Fruit fly (Drosophila melanogaster) ovary, adult (tissue): ENCODE data around the gene Rb97D.

Experiments used
- CG17801 ChIP-seq: fragments of 200-800 bp; optimal IDR thresholded peaks from 2 replicates; lab custom pipeline; 2019; ENCODE audit warnings: missing biosample characterization, mild to moderate bottlenecking, missing genetic modification characterization, moderate library complexity; ENCODE audit not compliant: partially characterized antibody

Rb97D gene

dm6 chr3R:26875544-26876027, at the start of gene Rb97D:
TSS of gene Rb97D (minus strand) at chr3R:26875742.
- TF ChIP-seq CG17801: peak; percentile 50

dm6 chr3R:26923830-26924333, 48.3 kb upstream of the Rb97D start:
- TF ChIP-seq CG17801: no peak

dm6 chr3R:26918857-26919256, 43.3 kb upstream of the Rb97D start:
- TF ChIP-seq CG17801: no peak

- TF ChIP-seq CG17801: peak; percentile 65
These were observed 40.0 kb upstream of the Rb97D start, which contains the start of gene CG46339 for dm6 chr3R:26915463-26915925. TSS of gene CG46339 (plus strand) at chr3R:26915761.

- TF ChIP-seq CG17801: no peak
These were observed 37.1 kb upstream of the Rb97D start, which contains the start of gene Ets97D for dm6 chr3R:26912615-26913014. TSS of gene Ets97D (minus strand) at chr3R:26912886.

- TF ChIP-seq CG17801: no peak
These were observed 33.2 kb upstream of the Rb97D start for dm6 chr3R:26908750-26909149.

- no peak for TF ChIP-seq CG17801
These were observed 31.4 kb upstream of the Rb97D start for dm6 chr3R:26906711-26907510.

- TF ChIP-seq CG17801: no peak
These were observed 30.5 kb upstream of the Rb97D start for dm6 chr3R:26906034-26906433.

dm6 chr3R:26899982-26900381, 24.4 kb upstream of the Rb97D start:
- no peak for TF ChIP-seq CG17801

dm6 chr3R:26897302-26897701, 21.8 kb upstream of the Rb97D start:
- TF ChIP-seq CG17801: no peak

dm6 chr3R:26896260-26896659, 20.7 kb upstream of the Rb97D start:
- TF ChIP-seq CG17801: no peak

dm6 chr3R:26893621-26894316, 18.2 kb upstream of the Rb97D start:
- no peak for TF ChIP-seq CG17801

dm6 chr3R:26892764-26893163, 17.2 kb upstream of the Rb97D start:
- no peak for TF ChIP-seq CG17801

dm6 chr3R:26890499-26890898, 15.0 kb upstream of the Rb97D start:
- TF ChIP-seq CG17801: no peak

- no peak for TF ChIP-seq CG17801
These were observed 14.5 kb upstream of the Rb97D start for dm6 chr3R:26890088-26890487.

dm6 chr3R:26888086-26888724, 12.7 kb upstream of the Rb97D start:
- TF ChIP-seq CG17801: no peak

- no peak for TF ChIP-seq CG17801
These were observed 11.6 kb upstream of the Rb97D start for dm6 chr3R:26887155-26887554.
